Worm (Caenorhabditis elegans): ENCODE measurements around the gene C25E10.13.

Gene C25E10.13

DNA sequence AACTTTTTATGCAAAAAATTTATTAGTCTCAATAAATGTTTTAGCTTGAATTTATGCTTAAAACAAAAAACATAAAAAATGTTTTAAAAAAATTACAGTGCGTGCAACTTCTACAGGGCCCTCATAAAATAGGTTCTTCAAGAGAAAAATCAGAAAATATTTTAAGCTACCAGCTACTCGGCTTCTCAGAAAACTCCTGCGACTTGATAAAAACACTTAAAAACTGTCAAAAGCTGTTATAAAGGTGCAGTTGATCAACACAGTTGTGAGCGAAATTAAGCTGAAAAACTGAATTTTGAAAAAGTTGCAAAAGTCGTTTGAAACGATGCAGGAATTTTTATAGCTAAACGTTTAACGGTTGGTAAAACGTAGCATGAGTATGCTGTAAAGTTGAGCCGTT is 29.2 kb downstream of the C25E10.13 start (continued):
- TF ChIP-seq nfyb-1 (GFP tag; IDR thresholded peaks at IDR 0.05) (peak; percentile 32), nfya-1 (tag; optimal IDR thresholded peaks at IDR 0.05; ENCODE audit: borderline replicate concordance, insufficient read depth) (no peak), athp-1 (tag; optimal IDR thresholded peaks at IDR 0.05) (no peak), ceh-58 (GFP tag; IDR thresholded peaks at IDR 0.05) (no peak), lin-26 (GFP tag; IDR thresholded peaks at IDR 0.05) (peak; percentile 37; the same call in 1 of the 2 replicates), bed-1 (GFP tag; IDR thresholded peaks at IDR 0.05) (no peak), ceh-91 (GFP tag; IDR thresholded peaks at IDR 0.05) (no peak), lin-54 (GFP tag; optimal IDR thresholded peaks at IDR 0.05) (peak; percentile 4), madf-6 (GFP tag; IDR thresholded peaks at IDR 0.05) (no peak), akir-1 (GFP tag; optimal IDR thresholded peaks at IDR 0.05) (no peak), C06A6.2 (GFP tag; conservative IDR thresholded peaks at IDR 0.05) (no peak), let-607 (tag; optimal IDR thresholded peaks at IDR 0.05) (peak in 1 of 2 experiments; percentile 19), lin-40 (tag; optimal IDR thresholded peaks at IDR 0.05) (no peak), K12H6.12 (tag; optimal IDR thresholded peaks at IDR 0.05) (peak; percentile 24), ceh-79 (tag; optimal IDR thresholded peaks at IDR 0.05) (no peak), hrde-1 (tag; optimal IDR thresholded peaks at IDR 0.05; ENCODE audit: borderline replicate concordance) (no peak), snpc-4 (GFP tag; optimal IDR thresholded peaks at IDR 0.05) (no peak), snpc-4 (tag; optimal IDR thresholded peaks at IDR 0.05) (no peak), repo-1 (tag; optimal IDR thresholded peaks at IDR 0.05) (peak; percentile 10), nhr-90 (tag; optimal IDR thresholded peaks at IDR 0.05) (no peak), lsy-27 (tag; optimal IDR thresholded peaks at IDR 0.05; ENCODE audit: borderline replicate concordance, insufficient read depth) (no peak), D2030.7 (GFP tag; IDR thresholded peaks at IDR 0.05) (no peak), gei-17 (GFP tag; optimal IDR thresholded peaks at IDR 0.05) (no peak), attf-3 (GFP tag; conservative IDR thresholded peaks at IDR 0.05) (no peak), dox-1 (GFP tag; IDR thresholded peaks at IDR 0.05) (peak; percentile 87), tbp1 (GFP tag; optimal IDR thresholded peaks at IDR 0.05) (peak; percentile 21), tbx-9 (tag; optimal IDR thresholded peaks at IDR 0.05; ENCODE audit: borderline replicate concordance) (no peak), ets-4 (GFP tag; optimal IDR thresholded peaks at IDR 0.05) (no peak), B0336.3 (GFP tag; IDR thresholded peaks at IDR 0.05) (no peak), aptf-2 (GFP tag; conservative IDR thresholded peaks at IDR 0.05) (no peak), pha-4 (tag; optimal IDR thresholded peaks at IDR 0.05) (no peak), chd-7 (tag; optimal IDR thresholded peaks at IDR 0.05) (no peak), nhr-27 (tag; optimal IDR thresholded peaks at IDR 0.05) (no peak), Y79H2A.3 (GFP tag; conservative IDR thresholded peaks at IDR 0.05) (no peak), bed-2 (GFP tag; IDR thresholded peaks at IDR 0.05) (no peak), F37B4.10 (GFP tag; IDR thresholded peaks at IDR 0.05) (no peak), hsf-1 (GFP tag; IDR thresholded peaks at IDR 0.05) (no peak), pbrm-1 (GFP tag; IDR thresholded peaks at IDR 0.05) (0 out of 2 replicates have a peak, but pooled peaks have one; percentile 52), F49E8.2 (tag; optimal IDR thresholded peaks at IDR 0.05; ENCODE audit: insufficient read depth) (no peak), ztf-3 (GFP tag; optimal IDR thresholded peaks at IDR 0.05) (no peak), ceh-40 (GFP tag; IDR thresholded peaks at IDR 0.05) (peak; percentile 69; the same call in 1 of the 2 replicates), lag-1 (GFP tag; IDR thresholded peaks at IDR 0.05) (no peak), hmg-20 (GFP tag; IDR thresholded peaks at IDR 0.05) (no peak), tlf-1 (GFP tag; optimal IDR thresholded peaks at IDR 0.05) (no peak), ztf-28 (GFP tag; IDR thresholded peaks at IDR 0.05) (no peak), egl-44 (GFP tag; IDR thresholded peaks at IDR 0.05) (0 out of 2 replicates have a peak, but pooled peaks have one; percentile 20), dpff-1 (tag; optimal IDR thresholded peaks at IDR 0.05) (no peak), F23B12.7 (tag; optimal IDR thresholded peaks at IDR 0.05; ENCODE audit: insufficient read depth) (no peak)
